Worm (Caenorhabditis elegans): Measurements from ENCODE around the gene grd-1.

DNA sequence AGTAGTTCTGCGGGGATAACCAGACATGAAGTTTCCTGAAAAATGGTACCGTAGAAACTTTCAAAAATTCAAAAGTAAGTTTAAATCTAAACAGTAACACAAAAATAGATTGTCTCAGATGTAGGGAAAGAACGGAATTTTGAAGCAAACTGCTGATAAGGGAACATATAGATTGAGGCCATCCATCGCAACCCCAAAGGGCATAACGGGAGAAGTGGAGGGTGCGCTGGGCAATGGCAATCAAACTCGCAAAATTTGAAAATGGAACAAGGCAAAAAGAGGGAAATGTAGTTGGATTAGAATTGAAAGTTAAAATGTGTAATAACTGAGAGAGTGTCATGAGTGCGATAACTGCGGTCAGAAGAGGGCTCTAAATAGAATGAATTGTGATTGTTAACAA, 6.1 kb upstream of the grd-1 start:
- TF ChIP-seq W03F9.2 (tag; optimal IDR thresholded peaks at IDR 0.05) (no peak), him-1 (tag; optimal IDR thresholded peaks at IDR 0.05) (no peak), dao-5 (tag; optimal IDR thresholded peaks at IDR 0.05) (no peak)
